Fruit fly (Drosophila melanogaster): ENCODE measurements around the gene CG13901.

CG13901 gene

dm6 chr3L:835455-836034 lies 2.1 kb downstream of the CG13901 start, which contains the start of gene CG42554:
Gene CG42554, plus strand, starts transcription at chr3L:835683.
- no peak for TF ChIP-seq cas (GFP tag; IDR thresholded peaks at IDR 0.05)
- no peak for TF ChIP-seq gcm (GFP tag; optimal IDR thresholded peaks at IDR 0.05)
- TF ChIP-seq Mad (GFP tag; optimal IDR thresholded peaks at IDR 0.05), result no peak
- TF ChIP-seq lilli (GFP tag; optimal IDR thresholded peaks at IDR 0.05), result no peak
- no peak for TF ChIP-seq Fer1 (GFP tag; optimal IDR thresholded peaks at IDR 0.05)
- TF ChIP-seq sisA (GFP tag; IDR thresholded peaks at IDR 0.05), result no peak
- no peak for TF ChIP-seq jigr1 (GFP tag; IDR thresholded peaks at IDR 0.05)
- no peak for TF ChIP-seq CG12769 (tag; optimal IDR thresholded peaks at IDR 0.05)
- TF ChIP-seq Nf-YC (tag; optimal IDR thresholded peaks at IDR 0.05), result no peak
- TF ChIP-seq aop (GFP tag; IDR thresholded peaks at IDR 0.05), result no peak
- no peak for TF ChIP-seq slbo (GFP tag; IDR thresholded peaks at IDR 0.05)
- TF ChIP-seq CG2199 (GFP tag; IDR thresholded peaks at IDR 0.05), result no peak
- peak; percentile 20 for TF ChIP-seq CG1603 (tag; optimal IDR thresholded peaks at IDR 0.05)
- TF ChIP-seq CG10274 (GFP tag; optimal IDR thresholded peaks at IDR 0.05), result no peak
- no peak for TF ChIP-seq Mrtf (GFP tag; IDR thresholded peaks at IDR 0.05)
- TF ChIP-seq CG34376 (GFP tag; optimal IDR thresholded peaks at IDR 0.05), result no peak
- peak; percentile 64 for TF ChIP-seq BEAF-32 (GFP tag; optimal IDR thresholded peaks at IDR 0.05)
- no peak for TF ChIP-seq CG14667 (GFP tag; IDR thresholded peaks at IDR 0.05)
- TF ChIP-seq tap (tag; optimal IDR thresholded peaks at IDR 0.05), result no peak
- no peak for TF ChIP-seq CG30431 (GFP tag; optimal IDR thresholded peaks at IDR 0.05)
- TF ChIP-seq E2f2 (GFP tag; IDR thresholded peaks at IDR 0.05), result peak; percentile 92
- no peak for TF ChIP-seq CG8924 (tag; optimal IDR thresholded peaks at IDR 0.05)
- peak; percentile 72 for TF ChIP-seq CG13287 (GFP tag; IDR thresholded peaks at IDR 0.05; ENCODE audit: partially characterized antibody)
- TF ChIP-seq stwl (tag; optimal IDR thresholded peaks at IDR 0.05), result peak; percentile 32
- TF ChIP-seq abd-A (tag; optimal IDR thresholded peaks at IDR 0.05), result no peak
- no peak for TF ChIP-seq cwo (GFP tag; optimal IDR thresholded peaks at IDR 0.05)
- TF ChIP-seq CG33557 (GFP tag; optimal IDR thresholded peaks at IDR 0.05), result no peak
- no peak for TF ChIP-seq zen (tag; optimal IDR thresholded peaks at IDR 0.05)
- no peak for TF ChIP-seq gcm2 (GFP tag; optimal IDR thresholded peaks at IDR 0.05)
- no peak for TF ChIP-seq pfk (GFP tag; optimal IDR thresholded peaks at IDR 0.05)
- no peak for TF ChIP-seq CG5953 (GFP tag; IDR thresholded peaks at IDR 0.05)
- TF ChIP-seq CG13894 (tag; optimal IDR thresholded peaks at IDR 0.05), result no peak
- no peak for TF ChIP-seq Hmr (GFP tag; optimal IDR thresholded peaks at IDR 0.05)
- TF ChIP-seq fru (optimal IDR thresholded peaks at IDR 0.05), result no peak
- no peak for TF ChIP-seq B-H2 (GFP tag; optimal IDR thresholded peaks at IDR 0.05)
- no peak for TF ChIP-seq CG7786 (GFP tag; optimal IDR thresholded peaks at IDR 0.05)
- no peak for TF ChIP-seq luna (GFP tag; optimal IDR thresholded peaks at IDR 0.05)
- no peak for TF ChIP-seq CG31388 (GFP tag; optimal IDR thresholded peaks at IDR 0.05)
- TF ChIP-seq Dll (GFP tag; IDR thresholded peaks at IDR 0.05; ENCODE audit: partially characterized antibody), result peak; percentile 67
- TF ChIP-seq exex (tag; optimal IDR thresholded peaks at IDR 0.05), result no peak
- no peak for TF ChIP-seq psq (GFP tag; optimal IDR thresholded peaks at IDR 0.05)
- TF ChIP-seq NfI (GFP tag; optimal IDR thresholded peaks at IDR 0.05), result no peak
- peak; percentile 38 for TF ChIP-seq CG10267 (tag; optimal IDR thresholded peaks at IDR 0.05)
- TF ChIP-seq CG3726 (GFP tag; IDR thresholded peaks at IDR 0.05), result no peak
- TF ChIP-seq CG6813 (GFP tag; optimal IDR thresholded peaks at IDR 0.05), result no peak
- TF ChIP-seq Ssrp (tag; optimal IDR thresholded peaks at IDR 0.05), result no peak
- TF ChIP-seq CTCF (GFP tag; optimal IDR thresholded peaks at IDR 0.05), result no peak
- no peak for TF ChIP-seq CG9437 (GFP tag; optimal IDR thresholded peaks at IDR 0.05)
- TF ChIP-seq nau (GFP tag; optimal IDR thresholded peaks at IDR 0.05), result no peak
- TF ChIP-seq NFAT (GFP tag; IDR thresholded peaks at IDR 0.05), result no peak
- no peak for TF ChIP-seq mam (GFP tag; optimal IDR thresholded peaks at IDR 0.05)
- peak; percentile 59 for TF ChIP-seq CG4617 (GFP tag; optimal IDR thresholded peaks at IDR 0.05; ENCODE audit: borderline replicate concordance)

Measured in whole organism, embryonic.